Fruit fly (Drosophila melanogaster) whole organism, embryonic: ENCODE results near the gene CG44174.

ENCODE experiments used
- CG14014 ChIP-seq: fragments of 200-800 bp; sonication (Bioruptor generic); IDR thresholded peaks from 2 replicates; pipeline ENCODE4 v1.3.6; 2022; ENCODE audit warnings: missing biosample characterization, missing genetic modification characterization
- CG4404 ChIP-seq: fragments of 200-800 bp; sonication (Bioruptor generic); IDR thresholded peaks from 2 replicates; pipeline ENCODE4 v1.3.6; 2022; ENCODE audit warnings: missing biosample characterization, missing genetic modification characterization
- HHEX ChIP-seq: fragments of 200-800 bp; sonication (Bioruptor generic); optimal IDR thresholded peaks from 3 replicates; lab custom pipeline; 2017; ENCODE audit warnings: missing biosample characterization, mild to moderate bottlenecking, missing genetic modification characterization, missing genetic modification reagents
- Kr ChIP-seq: fragments of 200-800 bp; sonication (Bioruptor generic); optimal IDR thresholded peaks from 2 replicates; lab custom pipeline; 2017; ENCODE audit warnings: missing biosample characterization, mild to moderate bottlenecking, missing genetic modification characterization
- br ChIP-seq: fragments of >200 bp; optimal IDR thresholded peaks from 2 replicates; lab custom pipeline; 2017
- danr ChIP-seq: fragments of 200-800 bp; sonication (Bioruptor generic); IDR thresholded peaks from 2 replicates; pipeline ENCODE4 v1.3.6; 2022; ENCODE audit warnings: missing biosample characterization, missing genetic modification characterization
- dimm ChIP-seq: fragments of 200-800 bp; sonication (Bioruptor generic); IDR thresholded peaks from 2 replicates; pipeline ENCODE4 v1.3.6; 2022; ENCODE audit warnings: missing biosample characterization, missing genetic modification characterization
- ind ChIP-seq: fragments of 200-800 bp; sonication (Bioruptor generic); optimal IDR thresholded peaks from 3 replicates; lab custom pipeline; 2016; ENCODE audit warnings: missing biosample characterization, missing genetic modification characterization
- ken ChIP-seq: fragments of 200-800 bp; sonication (Bioruptor generic); IDR thresholded peaks from 3 replicates; pipeline ENCODE4 v1.3.6; 2022; ENCODE audit warnings: missing biosample characterization, missing genetic modification characterization
- pho ChIP-seq: fragments of 200-800 bp; sonication (Bioruptor generic); optimal IDR thresholded peaks from 2 replicates; lab custom pipeline; 2016; ENCODE audit warnings: missing biosample characterization, missing genetic modification characterization
- ttk ChIP-seq: fragments of 200-800 bp; sonication (Bioruptor generic); IDR thresholded peaks from 2 replicates; pipeline ENCODE4 v2.1.2; 2022; ENCODE audit warnings: missing biosample characterization, missing genetic modification characterization

dm6 chr3R:19345214-19345613, 47.7 kb upstream of the CG44174 start:
- TF ChIP-seq br (lab: Kevin White, UChicago) (no peak), CG4404 (GFP tag; lab: Robert Waterston, UW) (no peak), Kr (GFP tag; lab: Kevin White, UChicago) (no peak), CG14014 (GFP tag; lab: Robert Waterston, UW) (no peak), pho (GFP tag; lab: Kevin White, UChicago) (no peak), ind (GFP tag; lab: Kevin White, UChicago) (no peak), danr (GFP tag; lab: Robert Waterston, UW) (no peak), HHEX (GFP tag; lab: Kevin White, UChicago) (no peak), ttk (GFP tag; lab: Robert Waterston, UW) (no peak), ken (GFP tag; lab: Robert Waterston, UW) (no peak), dimm (no peak)
